Worm (Caenorhabditis elegans) whole organism, L4 larva: ENCODE measurements around the gene T05A8.8.
A peak's percentile ranks its signal among the peaks of the same experiment; 100 is the strongest.

Source experiments
- F26F4.8 ChIP-seq: fragments of 200-800 bp; sonication (Bioruptor generic); conservative IDR thresholded peaks from 2 replicates; pipeline ENCODE4 v1.3.6; 2022; ENCODE audit warnings: missing genetic modification characterization, missing compliant biosample characterization
- F37D6.2 ChIP-seq: sonication (generic microtip); optimal IDR thresholded peaks from 2 replicates; lab custom pipeline; 2016; ENCODE audit warnings: mild to moderate bottlenecking, missing genetic modification characterization, missing compliant biosample characterization
- F49E8.2 ChIP-seq: sonication (generic microtip); optimal IDR thresholded peaks from 2 replicates; lab custom pipeline; 2016; ENCODE audit warnings: missing compliant biosample characterization, mild to moderate bottlenecking, missing genetic modification characterization, borderline replicate concordance
- Y48G9A.11 ChIP-seq: fragments of 200-800 bp; sonication (Bioruptor generic); IDR thresholded peaks from 2 replicates; pipeline ENCODE4 v1.3.6; 2022; ENCODE audit warnings: missing genetic modification reagents, missing genetic modification characterization, missing compliant biosample characterization
- ZK337.2 ChIP-seq: fragments of 200-800 bp; sonication (Bioruptor generic); IDR thresholded peaks from 2 replicates; pipeline ENCODE4 v1.3.6; 2022; ENCODE audit warnings: missing genetic modification reagents, missing genetic modification characterization, missing compliant biosample characterization
- ZK546.5 ChIP-seq, 2 experiments: sonication (generic microtip); optimal IDR thresholded peaks; 2 replicates each; lab custom pipeline; 2017; ENCODE audit warnings: missing biosample characterization in 2 of 2, missing genetic modification characterization in 2 of 2
- aha-1 ChIP-seq: fragments of 150-350 bp; peaks from one replicate; lab custom pipeline; 2014; ENCODE audit warnings: missing biosample characterization, missing genetic modification characterization
- arid-1 ChIP-seq: fragments of 200-800 bp; sonication (Bioruptor generic); conservative IDR thresholded peaks from 2 replicates; pipeline ENCODE4 v1.3.6; 2022; ENCODE audit warnings: missing genetic modification reagents, missing genetic modification characterization, missing compliant biosample characterization
- attf-4 ChIP-seq: sonication (generic microtip); optimal IDR thresholded peaks from 3 replicates; lab custom pipeline; 2017; ENCODE audit warnings: missing biosample characterization, missing genetic modification characterization
- cey-2 ChIP-seq: sonication (generic microtip); optimal IDR thresholded peaks from 3 replicates; lab custom pipeline; 2017; ENCODE audit warnings: missing genetic modification characterization, mild to moderate bottlenecking, missing compliant biosample characterization, antibody characterized with exemption, borderline replicate concordance; ENCODE audit not compliant: insufficient read depth
- ctbp-1 ChIP-seq: fragments of 200-800 bp; sonication (Bioruptor generic); IDR thresholded peaks from 2 replicates; pipeline ENCODE4 v1.3.6; 2022; ENCODE audit warnings: missing genetic modification reagents, missing genetic modification characterization, missing compliant biosample characterization
- daf-19 ChIP-seq: fragments of 200-800 bp; sonication (Bioruptor generic); conservative IDR thresholded peaks from 2 replicates; pipeline ENCODE4 v1.3.6; 2022; ENCODE audit warnings: missing genetic modification characterization, missing compliant biosample characterization
- daf-8 ChIP-seq: fragments of 200-800 bp; sonication (Bioruptor generic); IDR thresholded peaks from 2 replicates; pipeline ENCODE4 v1.3.6; 2022; ENCODE audit warnings: missing genetic modification characterization, missing compliant biosample characterization
- dpl-1 ChIP-seq: fragments of 150-350 bp; optimal IDR thresholded peaks from 2 replicates; lab custom pipeline; 2014; ENCODE audit warnings: missing biosample characterization, missing genetic modification reagents, missing genetic modification characterization
- dve-1 ChIP-seq: sonication (generic microtip); optimal IDR thresholded peaks from 2 replicates; lab custom pipeline; 2017; ENCODE audit warnings: antibody characterized with exemption, mild to moderate bottlenecking, missing genetic modification characterization, missing compliant biosample characterization; ENCODE audit not compliant: insufficient read depth
- egl-43 ChIP-seq: fragments of 200-800 bp; sonication (Bioruptor generic); IDR thresholded peaks from 2 replicates; pipeline ENCODE4 v1.3.6; 2022; ENCODE audit warnings: missing genetic modification reagents, missing genetic modification characterization, missing compliant biosample characterization
- fkh-10 ChIP-seq: fragments of 150-350 bp; optimal IDR thresholded peaks from 2 replicates; lab custom pipeline; 2014; ENCODE audit warnings: missing biosample characterization, missing genetic modification reagents, missing genetic modification characterization
- fos-1 ChIP-seq: fragments of 150-350 bp; optimal IDR thresholded peaks from 2 replicates; lab custom pipeline; 2014; ENCODE audit warnings: missing biosample characterization, missing genetic modification characterization
- hif-1 ChIP-seq, 2 experiments: sonication (generic microtip); optimal IDR thresholded peaks; 2 replicates each; lab custom pipeline; 2016 to 2017; ENCODE audit warnings: missing compliant biosample characterization in 2 of 2, missing genetic modification characterization in 2 of 2, missing genetic modification reagents in 2 of 2, missing genotype in 2 of 2, mild to moderate bottlenecking in 1 of 2
- hlh-11 ChIP-seq: fragments of 200-800 bp; sonication (Bioruptor generic); optimal IDR thresholded peaks from 2 replicates; lab custom pipeline; 2018; ENCODE audit warnings: mild to moderate bottlenecking, missing genetic modification characterization, missing compliant biosample characterization
- hmg-1.1 ChIP-seq: fragments of 200-800 bp; sonication (Bioruptor generic); IDR thresholded peaks from 2 replicates; pipeline ENCODE4 v1.3.6; 2022; ENCODE audit warnings: missing genetic modification reagents, missing genetic modification characterization, missing compliant biosample characterization
- lim-7 ChIP-seq: fragments of 200-800 bp; sonication (Bioruptor generic); IDR thresholded peaks from 2 replicates; pipeline ENCODE4 v1.3.6; 2022; ENCODE audit warnings: missing genetic modification characterization, missing compliant biosample characterization
- lin-38 ChIP-seq: fragments of 200-800 bp; sonication (Bioruptor generic); IDR thresholded peaks from 2 replicates; pipeline ENCODE4 v1.3.6; 2022; ENCODE audit warnings: missing genetic modification reagents, missing genetic modification characterization, missing compliant biosample characterization
- lsy-2 ChIP-seq, 2 experiments: fragments of 150-350 bp in 1 of 2; sonication (generic microtip) in 1 of 2; optimal IDR thresholded peaks; 2 replicates each; lab custom pipeline; 2014 to 2017; ENCODE audit warnings: missing biosample characterization in 2 of 2, missing genetic modification characterization in 2 of 2
- mdl-1 ChIP-seq, 2 experiments: fragments of 150-350 bp in 1 of 2; sonication (generic microtip) in 1 of 2; optimal IDR thresholded peaks; 2 replicates each; lab custom pipeline; 2014 to 2017; ENCODE audit warnings: missing biosample characterization in 2 of 2, missing genetic modification characterization in 2 of 2
- mep-1 ChIP-seq: fragments of 150-350 bp; sonication (generic microtip); optimal IDR thresholded peaks from 3 replicates; lab custom pipeline; 2014; ENCODE audit warnings: missing biosample characterization, missing genetic modification characterization
- mxl-2 ChIP-seq: fragments of 200-800 bp; sonication (Bioruptor generic); conservative IDR thresholded peaks from 2 replicates; pipeline ENCODE4 v1.3.6; 2022; ENCODE audit warnings: missing genetic modification reagents, missing genetic modification characterization, missing compliant biosample characterization
- mxl-3 ChIP-seq: fragments of 200-800 bp; sonication (Bioruptor generic); optimal IDR thresholded peaks from 2 replicates; lab custom pipeline; 2018; ENCODE audit warnings: mild to moderate bottlenecking, missing genetic modification characterization, missing compliant biosample characterization
- nhr-10 ChIP-seq: fragments of 150-350 bp; optimal IDR thresholded peaks from 2 replicates; lab custom pipeline; 2014; ENCODE audit warnings: missing biosample characterization, missing genetic modification characterization
- nhr-11 ChIP-seq: fragments of 150-350 bp; optimal IDR thresholded peaks from 2 replicates; lab custom pipeline; 2014; ENCODE audit warnings: missing biosample characterization, missing genetic modification characterization
- nhr-6 ChIP-seq: fragments of 150-350 bp; optimal IDR thresholded peaks from 2 replicates; lab custom pipeline; 2014; ENCODE audit warnings: missing biosample characterization, missing genetic modification characterization
- php-3 ChIP-seq: fragments of 200-800 bp; sonication (Bioruptor generic); IDR thresholded peaks from 2 replicates; pipeline ENCODE4 v1.3.6; 2022; ENCODE audit warnings: missing genetic modification reagents, missing genetic modification characterization, missing compliant biosample characterization
- rbr-2 ChIP-seq: sonication (generic microtip); optimal IDR thresholded peaks from 2 replicates; lab custom pipeline; 2016; ENCODE audit warnings: missing genotype, missing genetic modification characterization, missing compliant biosample characterization
- saeg-2 ChIP-seq: fragments of 200-800 bp; sonication (Bioruptor generic); IDR thresholded peaks from 2 replicates; pipeline ENCODE4 v1.3.6; 2022; ENCODE audit warnings: missing genetic modification reagents, missing genetic modification characterization, missing compliant biosample characterization
- set-16 ChIP-seq: fragments of 200-800 bp; sonication (Bioruptor generic); IDR thresholded peaks from 2 replicates; pipeline ENCODE4 v1.3.6; 2022; ENCODE audit warnings: missing genetic modification reagents, missing genetic modification characterization, missing compliant biosample characterization
- snpc-1.2 ChIP-seq: fragments of 200-800 bp; sonication (Bioruptor generic); IDR thresholded peaks from 2 replicates; pipeline ENCODE4 v1.3.6; 2022; ENCODE audit warnings: missing genetic modification reagents, missing genetic modification characterization, missing compliant biosample characterization
- tag-97 ChIP-seq: fragments of 200-800 bp; sonication (Bioruptor generic); IDR thresholded peaks from 2 replicates; pipeline ENCODE4 v1.3.6; 2022; ENCODE audit warnings: missing genetic modification characterization, missing compliant biosample characterization
- unc-39 ChIP-seq: sonication (generic microtip); optimal IDR thresholded peaks from 2 replicates; lab custom pipeline; 2017; ENCODE audit warnings: missing biosample characterization, missing genetic modification characterization
- unc-62 ChIP-seq, 3 experiments: fragments of 150-350 bp in 1 of 3; sonication (generic microtip); optimal IDR thresholded peaks in 2 of 3; peaks in 1 of 3; 1 replicate in 1 of 3; 2 replicates in 2 of 3; lab custom pipeline; 2014 to 2017; ENCODE audit warnings: missing biosample characterization in 3 of 3, missing genetic modification characterization in 3 of 3, missing genetic modification reagents in 3 of 3, missing genotype in 1 of 3
- vab-7 ChIP-seq: fragments of 200-800 bp; sonication (Bioruptor generic); IDR thresholded peaks from 2 replicates; pipeline ENCODE4 v1.3.6; 2022; ENCODE audit warnings: missing genetic modification reagents, missing genetic modification characterization, missing compliant biosample characterization
- zag-1 ChIP-seq: fragments of 150-350 bp; optimal IDR thresholded peaks from 2 replicates; lab custom pipeline; 2014; ENCODE audit warnings: missing biosample characterization, missing genetic modification characterization
- zfp-3 ChIP-seq: fragments of 200-800 bp; sonication (Bioruptor generic); conservative IDR thresholded peaks from 2 replicates; pipeline ENCODE4 v1.3.6; 2022; ENCODE audit warnings: missing genetic modification reagents, missing genetic modification characterization, missing compliant biosample characterization
- ztf-11 ChIP-seq: fragments of 150-350 bp; optimal IDR thresholded peaks from 2 replicates; lab custom pipeline; 2014; ENCODE audit warnings: missing biosample characterization, missing genetic modification characterization

T05A8.8 gene

DNA sequence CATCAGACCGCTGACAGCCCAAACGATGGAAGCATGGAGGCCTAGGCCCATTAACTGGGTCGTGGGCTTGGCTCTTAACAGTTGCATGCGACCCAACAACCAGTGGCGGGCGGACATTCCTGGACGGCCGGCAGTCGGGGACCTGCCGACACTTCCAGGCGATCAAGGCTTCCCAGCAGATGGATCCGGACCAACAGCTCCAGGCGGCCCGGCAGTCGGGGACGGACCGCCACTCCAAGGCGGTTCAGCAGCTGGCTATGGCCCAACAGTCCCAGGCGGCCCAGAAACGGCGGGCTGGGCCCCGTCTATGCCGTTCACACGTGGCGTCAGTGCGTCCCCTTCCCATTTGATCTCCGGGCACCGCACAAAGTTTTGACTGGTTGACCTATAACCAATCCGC, 4.9 kb downstream of the T05A8.8 start:
- 0 out of 2 replicates have a peak, but pooled peaks have one; percentile 24 for TF ChIP-seq saeg-2
- TF ChIP-seq tag-97, result no peak
- TF ChIP-seq mxl-3, result no peak
- no peak for TF ChIP-seq unc-39
- no peak for TF ChIP-seq ztf-11 (tag; lab: Kevin White, UChicago)
- peak; percentile 96 for TF ChIP-seq set-16 (GFP tag; lab: Robert Waterston, UW)
- no peak for TF ChIP-seq Y48G9A.11 (GFP tag; lab: Robert Waterston, UW)
- TF ChIP-seq attf-4 (tag; lab: Kevin White, UChicago), result no peak
- TF ChIP-seq snpc-1.2 (GFP tag; lab: Robert Waterston, UW), result no peak
- no peak for TF ChIP-seq mxl-2 (GFP tag; lab: Robert Waterston, UW)
- TF ChIP-seq vab-7 (GFP tag; lab: Robert Waterston, UW), result no peak
- no peak for TF ChIP-seq daf-19 (GFP tag; lab: Robert Waterston, UW)
- TF ChIP-seq zag-1 (tag; lab: Kevin White, UChicago), result no peak
- peak; percentile 16 for TF ChIP-seq aha-1 (tag; lab: Kevin White, UChicago)
- TF ChIP-seq F26F4.8 (GFP tag; lab: Robert Waterston, UW), result no peak
- no peak for TF ChIP-seq hmg-1.1 (GFP tag; lab: Robert Waterston, UW)
- TF ChIP-seq mdl-1 (tag; optimal IDR thresholded peaks at IDR 0.05; lab: Kevin White, UChicago), result no peak
- TF ChIP-seq cey-2, result no peak
- TF ChIP-seq, all 104 proteins: peak for 3

DNA sequence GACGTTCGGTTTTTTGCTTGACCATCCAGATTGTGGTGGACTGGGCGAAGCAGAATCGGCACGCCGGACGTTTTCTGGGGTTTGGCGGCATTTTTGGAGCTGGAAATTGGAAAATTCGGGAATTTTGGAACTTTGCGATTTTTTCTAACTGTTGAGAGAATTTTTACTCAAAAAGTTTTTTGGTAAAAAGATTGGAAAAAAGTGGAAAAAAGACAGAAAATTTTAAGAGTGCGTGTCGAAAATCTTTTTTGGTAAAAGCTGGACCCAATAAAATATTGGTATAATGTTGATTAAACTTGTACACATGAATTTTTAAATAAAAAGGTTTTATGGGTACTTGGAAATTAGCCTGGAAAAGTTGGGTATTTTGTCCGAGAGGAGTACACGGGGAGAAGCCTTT, 5.8 kb downstream of the T05A8.8 start, which contains the start of gene T05A8.7:
T05A8.7 (minus strand) TSS at position 101 of the 400 bp plus-strand sequence.
- TF ChIP-seq rbr-2 (tag; lab: Kevin White, UChicago) (no peak), unc-62 (GFP tag; optimal IDR thresholded peaks at IDR 0.05 in 1 of 2; lab: Kevin White, UChicago) (peak in 1 of 2 experiments; percentile 51), unc-62 (tag; optimal IDR thresholded peaks at IDR 0.05; lab: Kevin White, UChicago) (no peak), lim-7 (GFP tag; lab: Robert Waterston, UW) (no peak), ZK546.5 (tag; optimal IDR thresholded peaks at IDR 0.05; lab: Kevin White, UChicago) (no peak)
- TF ChIP-seq, all 104 proteins: peak for 1

DNA sequence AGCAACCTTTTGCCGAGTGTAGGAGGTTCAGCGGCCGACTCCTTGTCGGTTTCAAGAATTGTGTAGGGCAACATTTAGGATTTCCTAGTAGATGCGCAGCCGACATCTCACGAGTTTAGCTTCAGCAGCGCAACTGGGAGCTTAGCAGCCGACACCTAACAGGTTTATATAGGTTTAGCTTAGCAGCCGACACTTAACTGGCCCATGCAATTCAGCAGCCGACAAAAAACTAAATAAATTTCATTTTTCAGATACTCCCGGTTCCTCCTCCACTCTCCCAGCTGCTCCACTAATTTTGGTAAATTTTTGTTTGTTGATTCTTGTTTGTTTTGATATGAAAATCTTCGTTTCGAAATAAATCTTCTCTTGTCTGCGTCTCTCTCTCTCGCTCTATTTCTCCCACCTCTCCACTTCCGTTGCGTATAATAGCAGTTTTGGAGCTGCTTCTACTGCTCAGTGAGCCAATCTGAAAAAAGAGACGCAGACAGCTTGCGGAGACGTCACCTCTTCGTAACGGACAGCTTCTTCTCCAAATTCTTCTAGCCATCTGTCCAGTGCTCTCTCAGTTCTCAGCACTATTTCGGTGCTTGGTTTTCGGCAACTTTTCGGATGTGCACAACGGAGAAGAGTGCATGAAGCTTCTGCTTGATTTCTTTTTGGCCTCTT, 11.6 kb downstream of the T05A8.8 start:
- TF ChIP-seq mdl-1 (tag; optimal IDR thresholded peaks at IDR 0.05; lab: Kevin White, UChicago) (peak in 1 of 2 experiments; percentile 14), lin-38 (GFP tag; lab: Robert Waterston, UW) (no peak), nhr-11 (tag; lab: Kevin White, UChicago) (peak; percentile 47), dpl-1 (GFP tag; lab: Kevin White, UChicago) (peak; percentile 5), dve-1 (tag; lab: Kevin White, UChicago) (no peak), ctbp-1 (GFP tag; lab: Robert Waterston, UW) (peak; percentile 60; the same call in 1 of the 2 replicates), F37D6.2 (tag; lab: Kevin White, UChicago) (peak; percentile 67), F49E8.2 (tag; lab: Kevin White, UChicago) (no peak), nhr-10 (tag; lab: Kevin White, UChicago) (no peak), ZK546.5 (tag; optimal IDR thresholded peaks at IDR 0.05; lab: Kevin White, UChicago) (no peak), egl-43 (GFP tag; lab: Robert Waterston, UW) (peak; percentile 33; the same call in 1 of the 2 replicates), hmg-1.1 (GFP tag; lab: Robert Waterston, UW) (peak; percentile 55; the same call in 1 of the 2 replicates), ZK337.2 (GFP tag; lab: Robert Waterston, UW) (no peak), hif-1 (tag; optimal IDR thresholded peaks at IDR 0.05; lab: Kevin White, UChicago) (peak in 1 of 2 experiments; percentile 33), unc-62 (GFP tag; optimal IDR thresholded peaks at IDR 0.05 in 1 of 2; lab: Kevin White, UChicago) (peak in 1 of 2 experiments; percentile 99), unc-62 (tag; optimal IDR thresholded peaks at IDR 0.05; lab: Kevin White, UChicago) (no peak), hlh-11 (tag; lab: Kevin White, UChicago) (peak; percentile 27), lsy-2 (tag; optimal IDR thresholded peaks at IDR 0.05; lab: Kevin White, UChicago) (peak in 1 of 2 experiments; percentile 58), arid-1 (no peak), daf-8 (no peak), php-3 (GFP tag; lab: Robert Waterston, UW) (no peak), fkh-10 (peak; percentile 75), unc-39 (no peak), fos-1 (tag; lab: Kevin White, UChicago) (no peak), F26F4.8 (GFP tag; lab: Robert Waterston, UW) (no peak), nhr-6 (tag; lab: Kevin White, UChicago) (no peak), mep-1 (tag; lab: Kevin White, UChicago) (no peak), rbr-2 (tag; lab: Kevin White, UChicago) (peak; percentile 73), zfp-3 (GFP tag; lab: Robert Waterston, UW) (no peak), set-16 (GFP tag; lab: Robert Waterston, UW) (no peak)
